Worm (Caenorhabditis elegans) whole organism, L4 larva: ENCODE results near the gene nas-3.

Source experiments
- F37D6.2 ChIP-seq: sonication (generic microtip); optimal IDR thresholded peaks from 2 replicates; lab custom pipeline; 2016; ENCODE audit warnings: mild to moderate bottlenecking, missing genetic modification characterization, missing compliant biosample characterization
- Y48G9A.11 ChIP-seq: fragments of 200-800 bp; sonication (Bioruptor generic); IDR thresholded peaks from 2 replicates; pipeline ENCODE4 v1.3.6; 2022; ENCODE audit warnings: missing genetic modification reagents, missing genetic modification characterization, missing compliant biosample characterization
- Y75B8A.6 ChIP-seq: fragments of 200-800 bp; sonication (Bioruptor generic); IDR thresholded peaks from 2 replicates; pipeline ENCODE4 v1.3.6; 2022; ENCODE audit warnings: missing genetic modification reagents, missing genetic modification characterization, missing compliant biosample characterization
- ZK337.2 ChIP-seq: fragments of 200-800 bp; sonication (Bioruptor generic); IDR thresholded peaks from 2 replicates; pipeline ENCODE4 v1.3.6; 2022; ENCODE audit warnings: missing genetic modification reagents, missing genetic modification characterization, missing compliant biosample characterization
- aha-1 ChIP-seq: fragments of 150-350 bp; peaks from one replicate; lab custom pipeline; 2014; ENCODE audit warnings: missing biosample characterization, missing genetic modification characterization
- ama-1 ChIP-seq: fragments of 150-350 bp; optimal IDR thresholded peaks from 2 replicates; lab custom pipeline; 2014; ENCODE audit warnings: inconsistent platforms, mixed read lengths
- arid-1 ChIP-seq: fragments of 200-800 bp; sonication (Bioruptor generic); conservative IDR thresholded peaks from 2 replicates; pipeline ENCODE4 v1.3.6; 2022; ENCODE audit warnings: missing genetic modification reagents, missing genetic modification characterization, missing compliant biosample characterization
- ceh-28 ChIP-seq: fragments of 150-350 bp; optimal IDR thresholded peaks from 2 replicates; lab custom pipeline; 2014; ENCODE audit warnings: missing biosample characterization, missing genetic modification reagents, missing genetic modification characterization
- ceh-32 ChIP-seq: sonication (generic microtip); optimal IDR thresholded peaks from 2 replicates; lab custom pipeline; 2016; ENCODE audit warnings: mild to moderate bottlenecking, missing genetic modification characterization, missing compliant biosample characterization; ENCODE audit not compliant: poor library complexity
- ceh-44 ChIP-seq: fragments of 200-800 bp; sonication (Bioruptor generic); IDR thresholded peaks from 2 replicates; pipeline ENCODE4 v1.3.6; 2022; ENCODE audit warnings: missing genetic modification reagents, missing genetic modification characterization, missing compliant biosample characterization
- ces-1 ChIP-seq: fragments of 150-350 bp; sonication (generic microtip); optimal IDR thresholded peaks from 4 replicates; lab custom pipeline; 2014; ENCODE audit warnings: missing biosample characterization, missing genetic modification reagents, missing genetic modification characterization
- daf-16 ChIP-seq, 3 experiments: sonication (generic microtip); optimal IDR thresholded peaks; 2 replicates each; lab custom pipeline; 2016 to 2017; ENCODE audit warnings: missing genetic modification characterization in 3 of 3, missing genetic modification reagents in 3 of 3, mild to moderate bottlenecking in 2 of 3, missing compliant biosample characterization in 2 of 3, missing biosample characterization in 1 of 3, moderate library complexity in 1 of 3
- daf-8 ChIP-seq: fragments of 200-800 bp; sonication (Bioruptor generic); IDR thresholded peaks from 2 replicates; pipeline ENCODE4 v1.3.6; 2022; ENCODE audit warnings: missing genetic modification characterization, missing compliant biosample characterization
- dmd-6 ChIP-seq: fragments of 200-800 bp; sonication (Bioruptor generic); IDR thresholded peaks from 2 replicates; pipeline ENCODE4 v1.3.6; 2022; ENCODE audit warnings: missing genetic modification reagents, missing genetic modification characterization, missing compliant biosample characterization
- dmd-8 ChIP-seq: fragments of 200-800 bp; sonication (Bioruptor generic); IDR thresholded peaks from 2 replicates; pipeline ENCODE4 v1.3.6; 2022; ENCODE audit warnings: missing genetic modification characterization, missing compliant biosample characterization
- dmd-9 ChIP-seq: fragments of 200-800 bp; sonication (Bioruptor generic); IDR thresholded peaks from 2 replicates; pipeline ENCODE4 v1.3.6; 2022; ENCODE audit warnings: missing genetic modification reagents, missing genetic modification characterization, missing compliant biosample characterization
- dpl-1 ChIP-seq: fragments of 150-350 bp; optimal IDR thresholded peaks from 2 replicates; lab custom pipeline; 2014; ENCODE audit warnings: missing biosample characterization, missing genetic modification reagents, missing genetic modification characterization
- duxl-1 ChIP-seq: sonication (generic microtip); optimal IDR thresholded peaks from 2 replicates; lab custom pipeline; 2016; ENCODE audit warnings: mild to moderate bottlenecking, missing genetic modification characterization, moderate library complexity, missing compliant biosample characterization; ENCODE audit not compliant: poor library complexity
- dve-1 ChIP-seq: sonication (generic microtip); optimal IDR thresholded peaks from 2 replicates; lab custom pipeline; 2017; ENCODE audit warnings: antibody characterized with exemption, mild to moderate bottlenecking, missing genetic modification characterization, missing compliant biosample characterization; ENCODE audit not compliant: insufficient read depth
- hlh-30 ChIP-seq: sonication (generic microtip); optimal IDR thresholded peaks from 2 replicates; lab custom pipeline; 2017; ENCODE audit warnings: antibody characterized with exemption, mild to moderate bottlenecking, missing genetic modification characterization, missing compliant biosample characterization; ENCODE audit not compliant: insufficient read depth
- lin-1 ChIP-seq: fragments of 200-800 bp; sonication (Bioruptor generic); IDR thresholded peaks from 2 replicates; pipeline ENCODE4 v1.3.6; 2022; ENCODE audit warnings: missing genetic modification reagents, missing genetic modification characterization, missing compliant biosample characterization
- lin-15B ChIP-seq: fragments of 150-350 bp; sonication (generic microtip); optimal IDR thresholded peaks from 3 replicates; lab custom pipeline; 2014; ENCODE audit warnings: missing biosample characterization, missing genetic modification characterization
- lin-38 ChIP-seq: fragments of 200-800 bp; sonication (Bioruptor generic); IDR thresholded peaks from 2 replicates; pipeline ENCODE4 v1.3.6; 2022; ENCODE audit warnings: missing genetic modification reagents, missing genetic modification characterization, missing compliant biosample characterization
- lin-39 ChIP-seq: fragments of 150-350 bp; optimal IDR thresholded peaks from 2 replicates; lab custom pipeline; 2014; ENCODE audit warnings: missing biosample characterization, missing genetic modification reagents, missing genetic modification characterization
- lir-3 ChIP-seq: sonication (generic microtip); optimal IDR thresholded peaks from 2 replicates; lab custom pipeline; 2016; ENCODE audit warnings: mild to moderate bottlenecking, missing genetic modification characterization, missing compliant biosample characterization
- lsy-2 ChIP-seq, 2 experiments: fragments of 150-350 bp in 1 of 2; sonication (generic microtip) in 1 of 2; optimal IDR thresholded peaks; 2 replicates each; lab custom pipeline; 2014 to 2017; ENCODE audit warnings: missing biosample characterization in 2 of 2, missing genetic modification characterization in 2 of 2
- madf-9 ChIP-seq: fragments of 200-800 bp; sonication (Bioruptor generic); conservative IDR thresholded peaks from 2 replicates; pipeline ENCODE4 v1.3.6; 2022; ENCODE audit warnings: missing genetic modification reagents, missing genetic modification characterization, missing compliant biosample characterization
- mdl-1 ChIP-seq, 2 experiments: fragments of 150-350 bp in 1 of 2; sonication (generic microtip) in 1 of 2; optimal IDR thresholded peaks; 2 replicates each; lab custom pipeline; 2014 to 2017; ENCODE audit warnings: missing biosample characterization in 2 of 2, missing genetic modification characterization in 2 of 2
- mep-1 ChIP-seq: fragments of 150-350 bp; sonication (generic microtip); optimal IDR thresholded peaks from 3 replicates; lab custom pipeline; 2014; ENCODE audit warnings: missing biosample characterization, missing genetic modification characterization
- mes-2 ChIP-seq: sonication (generic microtip); optimal IDR thresholded peaks from 2 replicates; lab custom pipeline; 2016; ENCODE audit warnings: missing genotype, mild to moderate bottlenecking, missing genetic modification characterization, missing compliant biosample characterization; ENCODE audit not compliant: poor library complexity, severe bottlenecking
- nhr-10 ChIP-seq: fragments of 150-350 bp; optimal IDR thresholded peaks from 2 replicates; lab custom pipeline; 2014; ENCODE audit warnings: missing biosample characterization, missing genetic modification characterization
- nhr-102 ChIP-seq: sonication (generic microtip); optimal IDR thresholded peaks from 2 replicates; lab custom pipeline; 2016; ENCODE audit warnings: mild to moderate bottlenecking, missing genetic modification characterization, moderate library complexity, missing compliant biosample characterization
- nhr-237 ChIP-seq: sonication (generic microtip); optimal IDR thresholded peaks from 2 replicates; lab custom pipeline; 2017; ENCODE audit warnings: missing biosample characterization, missing genetic modification characterization
- nhr-42 ChIP-seq: fragments of 200-800 bp; sonication (Bioruptor generic); IDR thresholded peaks from 2 replicates; pipeline ENCODE4 v1.3.6; 2022; ENCODE audit warnings: missing genetic modification characterization, missing compliant biosample characterization
- nhr-48 ChIP-seq: sonication (generic microtip); optimal IDR thresholded peaks from 2 replicates; lab custom pipeline; 2016; ENCODE audit warnings: mild to moderate bottlenecking, missing genetic modification characterization, missing compliant biosample characterization
- rbr-2 ChIP-seq: sonication (generic microtip); optimal IDR thresholded peaks from 2 replicates; lab custom pipeline; 2016; ENCODE audit warnings: missing genotype, missing genetic modification characterization, missing compliant biosample characterization
- snpc-4 ChIP-seq: fragments of 150-350 bp; optimal IDR thresholded peaks from 2 replicates; lab custom pipeline; 2014; ENCODE audit warnings: missing biosample characterization, missing genetic modification characterization
- tag-97 ChIP-seq: fragments of 200-800 bp; sonication (Bioruptor generic); IDR thresholded peaks from 2 replicates; pipeline ENCODE4 v1.3.6; 2022; ENCODE audit warnings: missing genetic modification characterization, missing compliant biosample characterization
- tra-1 ChIP-seq: fragments of 200-800 bp; sonication (Bioruptor generic); IDR thresholded peaks from 2 replicates; pipeline ENCODE4 v1.3.6; 2022; ENCODE audit warnings: missing genetic modification reagents, missing genetic modification characterization, missing compliant biosample characterization
- unc-130 ChIP-seq: sonication (generic microtip); optimal IDR thresholded peaks from 2 replicates; lab custom pipeline; 2016; ENCODE audit warnings: missing genetic modification reagents, missing genetic modification characterization, missing compliant biosample characterization
- unc-62 ChIP-seq, 3 experiments: fragments of 150-350 bp in 1 of 3; sonication (generic microtip); optimal IDR thresholded peaks in 2 of 3; peaks in 1 of 3; 1 replicate in 1 of 3; 2 replicates in 2 of 3; lab custom pipeline; 2014 to 2017; ENCODE audit warnings: missing biosample characterization in 3 of 3, missing genetic modification characterization in 3 of 3, missing genetic modification reagents in 3 of 3, missing genotype in 1 of 3
- ztf-7 ChIP-seq: fragments of 150-350 bp; optimal IDR thresholded peaks from 2 replicates; lab custom pipeline; 2014; ENCODE audit warnings: missing biosample characterization, missing genetic modification characterization

The nas-3 gene

ce11 chrV:9509597-9509996 is 31.6 kb downstream of the nas-3 start:
- no peak for TF ChIP-seq lir-3 (tag; lab: Kevin White, UChicago)
- TF ChIP-seq dmd-6 (GFP tag; lab: Robert Waterston, UW) = no peak
- peak; percentile 97 for TF ChIP-seq aha-1
- peak in 1 of 2 experiments; percentile 32 for TF ChIP-seq unc-62 (GFP tag; optimal IDR thresholded peaks at IDR 0.05 in 1 of 2; lab: Kevin White, UChicago)
- no peak for TF ChIP-seq unc-62 (tag; optimal IDR thresholded peaks at IDR 0.05; lab: Kevin White, UChicago)

- TF ChIP-seq mep-1 (tag; lab: Kevin White, UChicago) = peak; percentile 36
- TF ChIP-seq dmd-6 (GFP tag; lab: Robert Waterston, UW) = peak; percentile 38; the same call in 1 of the 2 replicates
- TF ChIP-seq dmd-8 (GFP tag; lab: Robert Waterston, UW) = no peak
- TF ChIP-seq unc-130 = no peak
- TF ChIP-seq mes-2 = peak; percentile 60
- no peak for TF ChIP-seq lir-3 (tag; lab: Kevin White, UChicago)
- peak; percentile 10 for TF ChIP-seq hlh-30 (tag; lab: Kevin White, UChicago)
- TF ChIP-seq dve-1 (tag; lab: Kevin White, UChicago) = peak; percentile 47
- TF ChIP-seq ztf-7 (tag; lab: Kevin White, UChicago) = peak; percentile 23
- TF ChIP-seq ceh-28 (tag; lab: Kevin White, UChicago) = no peak
- TF ChIP-seq nhr-237 = no peak
- no peak for TF ChIP-seq madf-9 (GFP tag; lab: Robert Waterston, UW)
- TF ChIP-seq unc-62 (GFP tag; optimal IDR thresholded peaks at IDR 0.05 in 1 of 2; lab: Kevin White, UChicago) = no peak
- no peak for TF ChIP-seq unc-62 (tag; optimal IDR thresholded peaks at IDR 0.05; lab: Kevin White, UChicago)
- TF ChIP-seq nhr-102 (tag; lab: Kevin White, UChicago) = peak; percentile 49
- TF ChIP-seq dpl-1 (GFP tag; lab: Kevin White, UChicago) = peak; percentile 69
- no peak for TF ChIP-seq lin-39 (tag; lab: Kevin White, UChicago)
- TF ChIP-seq nhr-42 (GFP tag; lab: Robert Waterston, UW) = no peak
- no peak for TF ChIP-seq mdl-1 (tag; optimal IDR thresholded peaks at IDR 0.05; lab: Kevin White, UChicago)
- TF ChIP-seq tra-1 = no peak
- no peak for TF ChIP-seq nhr-10
- no peak for TF ChIP-seq Y48G9A.11 (GFP tag; lab: Robert Waterston, UW)
- TF ChIP-seq arid-1 (GFP tag; lab: Robert Waterston, UW) = 0 out of 2 replicates have a peak, but pooled peaks have one; percentile 10
- TF ChIP-seq nhr-48 = peak; percentile 18
- no peak for TF ChIP-seq F37D6.2 (tag; lab: Kevin White, UChicago)
- no peak for TF ChIP-seq snpc-4 (tag; lab: Kevin White, UChicago)
- TF ChIP-seq lin-38 = peak; percentile 47
- TF ChIP-seq ces-1 (GFP tag; lab: Kevin White, UChicago) = no peak
- TF ChIP-seq ceh-44 = no peak
- no peak for TF ChIP-seq dmd-9 (GFP tag; lab: Robert Waterston, UW)
- no peak for TF ChIP-seq ceh-32 (tag; lab: Kevin White, UChicago)
- TF ChIP-seq duxl-1 = peak; percentile 7
- TF ChIP-seq Y75B8A.6 (GFP tag; lab: Robert Waterston, UW) = no peak
- no peak for TF ChIP-seq aha-1
- TF ChIP-seq lin-15B (tag; lab: Kevin White, UChicago) = no peak
- peak in 1 of 2 experiments; percentile 66 for TF ChIP-seq lsy-2 (tag; optimal IDR thresholded peaks at IDR 0.05; lab: Kevin White, UChicago)
- TF ChIP-seq daf-8 (GFP tag; lab: Robert Waterston, UW) = no peak
- no peak for TF ChIP-seq ama-1 (lab: Kevin White, UChicago)
- TF ChIP-seq daf-16 (GFP tag; optimal IDR thresholded peaks at IDR 0.05; lab: Kevin White, UChicago) = no peak
- peak; percentile 46 for TF ChIP-seq daf-16 (tag; optimal IDR thresholded peaks at IDR 0.05; lab: Kevin White, UChicago)
- peak; percentile 45 for TF ChIP-seq rbr-2 (tag; lab: Kevin White, UChicago)
- no peak for TF ChIP-seq tag-97
- TF ChIP-seq lin-1 (GFP tag; lab: Robert Waterston, UW) = no peak
- no peak for TF ChIP-seq ZK337.2 (GFP tag; lab: Robert Waterston, UW)
Observed at ce11 chrV:9513590-9513989, 35.6 kb downstream of the nas-3 start, which contains the start of gene eif-2Bdelta. Gene eif-2Bdelta, plus strand, starts transcription at chrV:9513824.
